Worm (Caenorhabditis elegans) whole organism, L4 larva: ENCODE results near the gene gcy-34.
A peak's percentile ranks its signal among the peaks of the same experiment; 100 is the strongest.

ENCODE experiments used
- D1046.2 ChIP-seq: fragments of 200-800 bp; sonication (Bioruptor generic); IDR thresholded peaks from 2 replicates; pipeline ENCODE4 v1.3.6; 2022; ENCODE audit warnings: missing genetic modification characterization, missing compliant biosample characterization
- F10B5.3 ChIP-seq: sonication (generic microtip); optimal IDR thresholded peaks from 2 replicates; lab custom pipeline; 2016; ENCODE audit warnings: mild to moderate bottlenecking, missing genetic modification characterization, missing compliant biosample characterization
- F37D6.2 ChIP-seq: sonication (generic microtip); optimal IDR thresholded peaks from 2 replicates; lab custom pipeline; 2016; ENCODE audit warnings: mild to moderate bottlenecking, missing genetic modification characterization, missing compliant biosample characterization
- T20F7.1 ChIP-seq: fragments of 200-800 bp; sonication (Bioruptor generic); optimal IDR thresholded peaks from 2 replicates; lab custom pipeline; 2018; ENCODE audit warnings: mild to moderate bottlenecking, missing genetic modification characterization, missing compliant biosample characterization
- T26A8.4 ChIP-seq: fragments of 200-800 bp; sonication (Bioruptor generic); IDR thresholded peaks from 2 replicates; pipeline ENCODE4 v1.3.6; 2022; ENCODE audit warnings: missing genetic modification characterization, missing compliant biosample characterization
- Y105C5A.15 ChIP-seq: fragments of 200-800 bp; sonication (Bioruptor generic); IDR thresholded peaks from 2 replicates; pipeline ENCODE4 v1.3.6; 2022; ENCODE audit warnings: missing genetic modification characterization, missing compliant biosample characterization
- Y75B8A.6 ChIP-seq: fragments of 200-800 bp; sonication (Bioruptor generic); IDR thresholded peaks from 2 replicates; pipeline ENCODE4 v1.3.6; 2022; ENCODE audit warnings: missing genetic modification reagents, missing genetic modification characterization, missing compliant biosample characterization
- aha-1 ChIP-seq: fragments of 150-350 bp; peaks from one replicate; lab custom pipeline; 2014; ENCODE audit warnings: missing biosample characterization, missing genetic modification characterization
- aly-2 ChIP-seq: sonication (generic microtip); optimal IDR thresholded peaks from 2 replicates; lab custom pipeline; 2018; ENCODE audit warnings: missing biosample characterization, missing genetic modification characterization
- arid-1 ChIP-seq: fragments of 200-800 bp; sonication (Bioruptor generic); conservative IDR thresholded peaks from 2 replicates; pipeline ENCODE4 v1.3.6; 2022; ENCODE audit warnings: missing genetic modification reagents, missing genetic modification characterization, missing compliant biosample characterization
- attf-4 ChIP-seq: sonication (generic microtip); optimal IDR thresholded peaks from 3 replicates; lab custom pipeline; 2017; ENCODE audit warnings: missing biosample characterization, missing genetic modification characterization
- ceh-28 ChIP-seq: fragments of 150-350 bp; optimal IDR thresholded peaks from 2 replicates; lab custom pipeline; 2014; ENCODE audit warnings: missing biosample characterization, missing genetic modification reagents, missing genetic modification characterization
- ceh-32 ChIP-seq: sonication (generic microtip); optimal IDR thresholded peaks from 2 replicates; lab custom pipeline; 2016; ENCODE audit warnings: mild to moderate bottlenecking, missing genetic modification characterization, missing compliant biosample characterization; ENCODE audit not compliant: poor library complexity
- ceh-44 ChIP-seq: fragments of 200-800 bp; sonication (Bioruptor generic); IDR thresholded peaks from 2 replicates; pipeline ENCODE4 v1.3.6; 2022; ENCODE audit warnings: missing genetic modification reagents, missing genetic modification characterization, missing compliant biosample characterization
- ces-1 ChIP-seq: fragments of 150-350 bp; sonication (generic microtip); optimal IDR thresholded peaks from 4 replicates; lab custom pipeline; 2014; ENCODE audit warnings: missing biosample characterization, missing genetic modification reagents, missing genetic modification characterization
- ctbp-1 ChIP-seq: fragments of 200-800 bp; sonication (Bioruptor generic); IDR thresholded peaks from 2 replicates; pipeline ENCODE4 v1.3.6; 2022; ENCODE audit warnings: missing genetic modification reagents, missing genetic modification characterization, missing compliant biosample characterization
- daf-19 ChIP-seq: fragments of 200-800 bp; sonication (Bioruptor generic); conservative IDR thresholded peaks from 2 replicates; pipeline ENCODE4 v1.3.6; 2022; ENCODE audit warnings: missing genetic modification characterization, missing compliant biosample characterization
- dmd-8 ChIP-seq: fragments of 200-800 bp; sonication (Bioruptor generic); IDR thresholded peaks from 2 replicates; pipeline ENCODE4 v1.3.6; 2022; ENCODE audit warnings: missing genetic modification characterization, missing compliant biosample characterization
- duxl-1 ChIP-seq: sonication (generic microtip); optimal IDR thresholded peaks from 2 replicates; lab custom pipeline; 2016; ENCODE audit warnings: mild to moderate bottlenecking, missing genetic modification characterization, moderate library complexity, missing compliant biosample characterization; ENCODE audit not compliant: poor library complexity
- egl-27 ChIP-seq: sonication (generic microtip); optimal IDR thresholded peaks from 3 replicates; lab custom pipeline; 2017; ENCODE audit warnings: missing biosample characterization, missing genetic modification reagents, missing genetic modification characterization
- fkh-10 ChIP-seq: fragments of 150-350 bp; optimal IDR thresholded peaks from 2 replicates; lab custom pipeline; 2014; ENCODE audit warnings: missing biosample characterization, missing genetic modification reagents, missing genetic modification characterization
- hlh-11 ChIP-seq: fragments of 200-800 bp; sonication (Bioruptor generic); optimal IDR thresholded peaks from 2 replicates; lab custom pipeline; 2018; ENCODE audit warnings: mild to moderate bottlenecking, missing genetic modification characterization, missing compliant biosample characterization
- hlh-30 ChIP-seq: sonication (generic microtip); optimal IDR thresholded peaks from 2 replicates; lab custom pipeline; 2017; ENCODE audit warnings: antibody characterized with exemption, mild to moderate bottlenecking, missing genetic modification characterization, missing compliant biosample characterization; ENCODE audit not compliant: insufficient read depth
- lim-7 ChIP-seq: fragments of 200-800 bp; sonication (Bioruptor generic); IDR thresholded peaks from 2 replicates; pipeline ENCODE4 v1.3.6; 2022; ENCODE audit warnings: missing genetic modification characterization, missing compliant biosample characterization
- lin-1 ChIP-seq: fragments of 200-800 bp; sonication (Bioruptor generic); IDR thresholded peaks from 2 replicates; pipeline ENCODE4 v1.3.6; 2022; ENCODE audit warnings: missing genetic modification reagents, missing genetic modification characterization, missing compliant biosample characterization
- lin-29 ChIP-seq: fragments of 200-800 bp; sonication (Bioruptor generic); IDR thresholded peaks from 2 replicates; pipeline ENCODE4 v1.3.6; 2022; ENCODE audit warnings: missing genetic modification reagents, missing genetic modification characterization, missing compliant biosample characterization
- lsy-2 ChIP-seq, 2 experiments: fragments of 150-350 bp in 1 of 2; sonication (generic microtip) in 1 of 2; optimal IDR thresholded peaks; 2 replicates each; lab custom pipeline; 2014 to 2017; ENCODE audit warnings: missing biosample characterization in 2 of 2, missing genetic modification characterization in 2 of 2
- madf-5 ChIP-seq, 2 experiments: fragments of 200-800 bp; sonication (Bioruptor generic); IDR thresholded peaks; 2 replicates each; pipeline ENCODE4 v1.3.6; 2022; ENCODE audit warnings: missing compliant biosample characterization in 2 of 2, missing genetic modification characterization in 2 of 2
- mdl-1 ChIP-seq, 2 experiments: fragments of 150-350 bp in 1 of 2; sonication (generic microtip) in 1 of 2; optimal IDR thresholded peaks; 2 replicates each; lab custom pipeline; 2014 to 2017; ENCODE audit warnings: missing biosample characterization in 2 of 2, missing genetic modification characterization in 2 of 2
- mep-1 ChIP-seq: fragments of 150-350 bp; sonication (generic microtip); optimal IDR thresholded peaks from 3 replicates; lab custom pipeline; 2014; ENCODE audit warnings: missing biosample characterization, missing genetic modification characterization
- mxl-2 ChIP-seq: fragments of 200-800 bp; sonication (Bioruptor generic); conservative IDR thresholded peaks from 2 replicates; pipeline ENCODE4 v1.3.6; 2022; ENCODE audit warnings: missing genetic modification reagents, missing genetic modification characterization, missing compliant biosample characterization
- nhr-10 ChIP-seq: fragments of 150-350 bp; optimal IDR thresholded peaks from 2 replicates; lab custom pipeline; 2014; ENCODE audit warnings: missing biosample characterization, missing genetic modification characterization
- nhr-102 ChIP-seq: sonication (generic microtip); optimal IDR thresholded peaks from 2 replicates; lab custom pipeline; 2016; ENCODE audit warnings: mild to moderate bottlenecking, missing genetic modification characterization, moderate library complexity, missing compliant biosample characterization
- nhr-28 ChIP-seq: fragments of 150-350 bp; optimal IDR thresholded peaks from 2 replicates; lab custom pipeline; 2014; ENCODE audit warnings: missing biosample characterization, missing genetic modification characterization
- nhr-41 ChIP-seq: fragments of 200-800 bp; sonication (Bioruptor generic); IDR thresholded peaks from 2 replicates; pipeline ENCODE4 v1.3.6; 2022; ENCODE audit warnings: missing genetic modification reagents, missing genetic modification characterization, missing compliant biosample characterization
- nhr-42 ChIP-seq: fragments of 200-800 bp; sonication (Bioruptor generic); IDR thresholded peaks from 2 replicates; pipeline ENCODE4 v1.3.6; 2022; ENCODE audit warnings: missing genetic modification characterization, missing compliant biosample characterization
- nhr-48 ChIP-seq: sonication (generic microtip); optimal IDR thresholded peaks from 2 replicates; lab custom pipeline; 2016; ENCODE audit warnings: mild to moderate bottlenecking, missing genetic modification characterization, missing compliant biosample characterization
- pha-4 ChIP-seq, 2 experiments: fragments of 150-350 bp in 1 of 2; fragments of 200-800 bp in 1 of 2; sonication (Bioruptor generic) in 1 of 2; IDR thresholded peaks in 1 of 2; optimal IDR thresholded peaks in 1 of 2; 2 replicates each; pipeline versions ENCODE4 v1.3.6 to Lab custom; 2014 to 2022; ENCODE audit warnings: missing genetic modification characterization in 2 of 2, missing genetic modification reagents in 2 of 2, missing biosample characterization in 1 of 2, missing compliant biosample characterization in 1 of 2
- php-3 ChIP-seq: fragments of 200-800 bp; sonication (Bioruptor generic); IDR thresholded peaks from 2 replicates; pipeline ENCODE4 v1.3.6; 2022; ENCODE audit warnings: missing genetic modification reagents, missing genetic modification characterization, missing compliant biosample characterization
- pqm-1 ChIP-seq: sonication (generic microtip); optimal IDR thresholded peaks from 2 replicates; lab custom pipeline; 2017; ENCODE audit warnings: missing biosample characterization, missing genetic modification characterization
- rbr-2 ChIP-seq: sonication (generic microtip); optimal IDR thresholded peaks from 2 replicates; lab custom pipeline; 2016; ENCODE audit warnings: missing genotype, missing genetic modification characterization, missing compliant biosample characterization
- set-16 ChIP-seq: fragments of 200-800 bp; sonication (Bioruptor generic); IDR thresholded peaks from 2 replicates; pipeline ENCODE4 v1.3.6; 2022; ENCODE audit warnings: missing genetic modification reagents, missing genetic modification characterization, missing compliant biosample characterization
- skn-1 ChIP-seq: fragments of 150-350 bp; optimal IDR thresholded peaks from 2 replicates; lab custom pipeline; 2014; ENCODE audit warnings: missing biosample characterization, missing genetic modification characterization
- snpc-1.2 ChIP-seq: fragments of 200-800 bp; sonication (Bioruptor generic); IDR thresholded peaks from 2 replicates; pipeline ENCODE4 v1.3.6; 2022; ENCODE audit warnings: missing genetic modification reagents, missing genetic modification characterization, missing compliant biosample characterization
- snpc-4 ChIP-seq: fragments of 150-350 bp; optimal IDR thresholded peaks from 2 replicates; lab custom pipeline; 2014; ENCODE audit warnings: missing biosample characterization, missing genetic modification characterization
- spr-1 ChIP-seq: sonication (generic microtip); optimal IDR thresholded peaks from 2 replicates; lab custom pipeline; 2016; ENCODE audit warnings: mild to moderate bottlenecking, missing genetic modification characterization, missing compliant biosample characterization
- unc-62 ChIP-seq, 3 experiments: fragments of 150-350 bp in 1 of 3; sonication (generic microtip); optimal IDR thresholded peaks in 2 of 3; peaks in 1 of 3; 1 replicate in 1 of 3; 2 replicates in 2 of 3; lab custom pipeline; 2014 to 2017; ENCODE audit warnings: missing biosample characterization in 3 of 3, missing genetic modification characterization in 3 of 3, missing genetic modification reagents in 3 of 3, missing genotype in 1 of 3
- zag-1 ChIP-seq: fragments of 150-350 bp; optimal IDR thresholded peaks from 2 replicates; lab custom pipeline; 2014; ENCODE audit warnings: missing biosample characterization, missing genetic modification characterization
- zfp-2 ChIP-seq: sonication (generic microtip); optimal IDR thresholded peaks from 2 replicates; lab custom pipeline; 2016; ENCODE audit warnings: mild to moderate bottlenecking, missing genetic modification characterization, missing compliant biosample characterization
- zfp-3 ChIP-seq: fragments of 200-800 bp; sonication (Bioruptor generic); conservative IDR thresholded peaks from 2 replicates; pipeline ENCODE4 v1.3.6; 2022; ENCODE audit warnings: missing genetic modification reagents, missing genetic modification characterization, missing compliant biosample characterization
- zip-11 ChIP-seq: fragments of 200-800 bp; sonication (Bioruptor generic); IDR thresholded peaks from 2 replicates; pipeline ENCODE4 v1.3.6; 2022; ENCODE audit warnings: missing genetic modification characterization, missing compliant biosample characterization

Gene gcy-34

ce11 chrV:13393333-13393803 lies 7.7 kb upstream of the gcy-34 start:
- peak; percentile 41; the same call in 1 of the 2 replicates for TF ChIP-seq ctbp-1 (GFP tag; lab: Robert Waterston, UW)
- TF ChIP-seq skn-1 (tag; lab: Kevin White, UChicago): no peak
- TF ChIP-seq arid-1 (GFP tag; lab: Robert Waterston, UW): no peak
- TF ChIP-seq F10B5.3 (tag; lab: Kevin White, UChicago): no peak
- TF ChIP-seq dmd-8 (GFP tag; lab: Robert Waterston, UW): no peak
- TF ChIP-seq F37D6.2: no peak
- TF ChIP-seq pha-4 (GFP tag; IDR thresholded peaks at IDR 0.05; lab: Robert Waterston, UW): no peak
- TF ChIP-seq pha-4 (tag; optimal IDR thresholded peaks at IDR 0.05; lab: Kevin White, UChicago): no peak
- TF ChIP-seq zip-11: no peak
- no peak for TF ChIP-seq ceh-44 (GFP tag; lab: Robert Waterston, UW)
- no peak for TF ChIP-seq ceh-32 (tag; lab: Kevin White, UChicago)
- no peak for TF ChIP-seq nhr-42 (GFP tag; lab: Robert Waterston, UW)
- TF ChIP-seq lim-7 (GFP tag; lab: Robert Waterston, UW): 0 out of 2 replicates have a peak, but pooled peaks have one; percentile 45
- peak in 1 of 2 experiments; percentile 85 for TF ChIP-seq unc-62 (GFP tag; optimal IDR thresholded peaks at IDR 0.05 in 1 of 2; lab: Kevin White, UChicago)
- no peak for TF ChIP-seq unc-62 (tag; optimal IDR thresholded peaks at IDR 0.05; lab: Kevin White, UChicago)
- no peak for TF ChIP-seq Y75B8A.6 (GFP tag; lab: Robert Waterston, UW)
- TF ChIP-seq ceh-28 (tag; lab: Kevin White, UChicago): no peak
- no peak for TF ChIP-seq spr-1 (tag; lab: Kevin White, UChicago)
- TF ChIP-seq nhr-102 (tag; lab: Kevin White, UChicago): no peak
- no peak for TF ChIP-seq T20F7.1 (GFP tag; lab: Kevin White, UChicago)
- no peak for TF ChIP-seq zag-1
- TF ChIP-seq Y105C5A.15 (GFP tag; lab: Robert Waterston, UW): no peak
- TF ChIP-seq snpc-1.2 (GFP tag; lab: Robert Waterston, UW): no peak
- TF ChIP-seq fkh-10: no peak
- TF ChIP-seq aha-1: no peak
- TF ChIP-seq aly-2 (tag; lab: Kevin White, UChicago): no peak
- no peak for TF ChIP-seq nhr-41 (GFP tag; lab: Robert Waterston, UW)
- TF ChIP-seq lin-29 (GFP tag; lab: Robert Waterston, UW): no peak
- no peak for TF ChIP-seq daf-19 (GFP tag; lab: Robert Waterston, UW)
- TF ChIP-seq duxl-1 (tag; lab: Kevin White, UChicago): no peak
- TF ChIP-seq nhr-28 (tag; lab: Kevin White, UChicago): peak; percentile 87
- no peak for TF ChIP-seq egl-27 (tag; lab: Kevin White, UChicago)
- TF ChIP-seq mdl-1 (tag; optimal IDR thresholded peaks at IDR 0.05; lab: Kevin White, UChicago): peak in 1 of 2 experiments; percentile 56
- TF ChIP-seq zfp-2 (tag; lab: Kevin White, UChicago): no peak
- TF ChIP-seq nhr-10 (tag; lab: Kevin White, UChicago): no peak
- TF ChIP-seq mep-1: peak; percentile 10
- TF ChIP-seq nhr-48 (tag; lab: Kevin White, UChicago): no peak
- TF ChIP-seq set-16 (GFP tag; lab: Robert Waterston, UW): peak; percentile 73
- no peak for TF ChIP-seq snpc-4 (tag; lab: Kevin White, UChicago)
- 0 out of 2 replicates have a peak, but pooled peaks have one; percentile 9 for TF ChIP-seq D1046.2
- no peak for TF ChIP-seq T26A8.4 (GFP tag; lab: Robert Waterston, UW)
- TF ChIP-seq hlh-11 (tag; lab: Kevin White, UChicago): peak; percentile 73
- TF ChIP-seq mxl-2: no peak
- TF ChIP-seq ces-1 (GFP tag; lab: Kevin White, UChicago): no peak
- TF ChIP-seq madf-5 (GFP tag; IDR thresholded peaks at IDR 0.05; lab: Robert Waterston, UW): no peak
- no peak for TF ChIP-seq pqm-1 (tag; lab: Kevin White, UChicago)
- no peak for TF ChIP-seq lsy-2 (tag; optimal IDR thresholded peaks at IDR 0.05; lab: Kevin White, UChicago)
- no peak for TF ChIP-seq attf-4 (tag; lab: Kevin White, UChicago)
- TF ChIP-seq zfp-3 (GFP tag; lab: Robert Waterston, UW): no peak
- no peak for TF ChIP-seq php-3
- no peak for TF ChIP-seq hlh-30 (tag; lab: Kevin White, UChicago)
- peak; percentile 18 for TF ChIP-seq rbr-2
- no peak for TF ChIP-seq lin-1
